Worm (Caenorhabditis elegans) whole organism, L3 larva: Measurements from ENCODE around the gene C17G10.1.

ENCODE experiments used
- aly-2 ChIP-seq: fragments of 150-350 bp; optimal IDR thresholded peaks from 2 replicates; lab custom pipeline; 2014; ENCODE audit warnings: missing biosample characterization, missing genetic modification characterization
- ama-1 ChIP-seq: fragments of 150-350 bp; optimal IDR thresholded peaks from 2 replicates; lab custom pipeline; 2018
- hmg-11 ChIP-seq: sonication (generic microtip); optimal IDR thresholded peaks from 2 replicates; lab custom pipeline; 2016; ENCODE audit warnings: missing genetic modification characterization, missing compliant biosample characterization
- lin-39 ChIP-seq: fragments of 150-350 bp; optimal IDR thresholded peaks from 2 replicates; lab custom pipeline; 2018; ENCODE audit warnings: missing biosample characterization, missing genetic modification reagents, missing genetic modification characterization
- mdl-1 ChIP-seq: fragments of 150-350 bp; optimal IDR thresholded peaks from 2 replicates; lab custom pipeline; 2014; ENCODE audit warnings: missing biosample characterization, missing genetic modification characterization
- nhr-12 ChIP-seq: fragments of 150-350 bp; optimal IDR thresholded peaks from 2 replicates; lab custom pipeline; 2014; ENCODE audit warnings: missing biosample characterization, missing genetic modification characterization
- nhr-43 ChIP-seq: sonication (generic microtip); optimal IDR thresholded peaks from 2 replicates; lab custom pipeline; 2016; ENCODE audit warnings: mild to moderate bottlenecking, missing genetic modification characterization, missing compliant biosample characterization; ENCODE audit not compliant: poor library complexity, severe bottlenecking
- nhr-76 ChIP-seq: fragments of 150-350 bp; sonication (generic microtip); optimal IDR thresholded peaks from 5 replicates; lab custom pipeline; 2014; ENCODE audit warnings: missing biosample characterization, missing genetic modification characterization
- pqm-1 ChIP-seq: fragments of 150-350 bp; optimal IDR thresholded peaks from 2 replicates; lab custom pipeline; 2017; ENCODE audit warnings: missing biosample characterization, missing genetic modification characterization, inconsistent platforms
- skn-1 ChIP-seq: fragments of 150-350 bp; optimal IDR thresholded peaks from 2 replicates; lab custom pipeline; 2014; ENCODE audit warnings: missing biosample characterization, missing genetic modification characterization
- snpc-4 ChIP-seq: fragments of 150-350 bp; optimal IDR thresholded peaks from 2 replicates; lab custom pipeline; 2014; ENCODE audit warnings: missing biosample characterization, missing genetic modification characterization
- unc-39 ChIP-seq: sonication (generic microtip); optimal IDR thresholded peaks from 4 replicates; lab custom pipeline; 2017; ENCODE audit warnings: missing biosample characterization, missing genetic modification characterization

ce11 chrII:5551517-5551916, 44.8 kb upstream of the C17G10.1 start, which contains the start of gene C17C3.5:
- no peak for TF ChIP-seq ama-1
- TF ChIP-seq nhr-12 (tag; lab: Kevin White, UChicago): no peak
- TF ChIP-seq nhr-76 (tag; lab: Kevin White, UChicago): no peak
- no peak for TF ChIP-seq pqm-1 (tag; lab: Kevin White, UChicago)
- no peak for TF ChIP-seq hmg-11
- no peak for TF ChIP-seq unc-39 (tag; lab: Kevin White, UChicago)
- TF ChIP-seq snpc-4: no peak
- TF ChIP-seq lin-39: no peak
- no peak for TF ChIP-seq skn-1 (tag; lab: Kevin White, UChicago)
- no peak for TF ChIP-seq nhr-43 (tag; lab: Kevin White, UChicago)
- TF ChIP-seq aly-2 (tag; lab: Kevin White, UChicago): no peak
- no peak for TF ChIP-seq mdl-1 (tag; lab: Kevin White, UChicago)
